Fruit fly (Drosophila melanogaster): ENCODE data around the gene csw.
A peak's percentile ranks its signal among the peaks of the same experiment; 100 is the strongest.

- peak; percentile 51 for TF ChIP-seq psq (optimal IDR thresholded peaks at IDR 0.05)
- TF ChIP-seq insv (optimal IDR thresholded peaks at IDR 0.05), result no peak
- no peak for TF ChIP-seq Myc (optimal IDR thresholded peaks at IDR 0.05)
- TF ChIP-seq h (optimal IDR thresholded peaks at IDR 0.05), result no peak
- TF ChIP-seq ttk (optimal IDR thresholded peaks at IDR 0.05), result no peak
- no peak for TF ChIP-seq Sin3A (optimal IDR thresholded peaks at IDR 0.05)
These were observed 30.1 kb downstream of the csw start for dm6 chrX:2123965-2124688.

Measured in Kc167 (cell line).